Fruit fly (Drosophila melanogaster): Measurements from ENCODE around the gene Reph.

Reph gene

DNA sequence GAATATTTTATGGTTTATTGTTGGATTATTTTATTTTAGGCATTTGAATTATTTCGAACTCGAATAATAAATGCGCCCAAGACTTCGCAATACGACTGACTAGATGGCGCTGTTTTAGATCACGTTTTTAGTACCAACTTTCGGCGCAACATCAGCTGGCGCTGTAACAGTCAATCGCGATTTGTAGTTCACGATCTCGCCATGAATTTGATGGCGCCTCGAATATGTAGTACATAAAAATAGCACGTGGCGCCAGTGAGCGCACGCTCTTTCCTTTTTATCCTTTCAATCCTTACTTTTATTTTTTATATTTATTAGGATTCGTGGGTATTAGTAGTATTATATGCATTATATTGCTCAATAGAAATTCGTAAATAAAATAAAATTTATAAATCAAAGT lies 17.1 kb upstream of the Reph start (continued):
- peak; percentile 46 for TF ChIP-seq twi (tag; optimal IDR thresholded peaks at IDR 0.05)
- no peak; the same call in 1 of the 2 replicates for TF ChIP-seq CG43689 (GFP tag; IDR thresholded peaks at IDR 0.05)
- TF ChIP-seq CG17359 (tag; optimal IDR thresholded peaks at IDR 0.05) = peak; percentile 71
- TF ChIP-seq CG8089 (GFP tag; optimal IDR thresholded peaks at IDR 0.05) = peak; percentile 80
- peak; percentile 82 for TF ChIP-seq Mad (GFP tag; optimal IDR thresholded peaks at IDR 0.05)
- peak; percentile 50 for TF ChIP-seq disco-r (GFP tag; optimal IDR thresholded peaks at IDR 0.05)
- peak; percentile 86 for TF ChIP-seq CG10959 (GFP tag; IDR thresholded peaks at IDR 0.05)
- peak; percentile 59 for TF ChIP-seq mam (GFP tag; optimal IDR thresholded peaks at IDR 0.05)
- 0 out of 4 replicates have a peak, but pooled peaks have one; percentile 5 for TF ChIP-seq chinmo (GFP tag; IDR thresholded peaks at IDR 0.05; ENCODE audit: partially characterized antibody)
- peak; percentile 94 for TF ChIP-seq Rfx (GFP tag; IDR thresholded peaks at IDR 0.05)
- peak; percentile 55 for TF ChIP-seq org-1 (GFP tag; optimal IDR thresholded peaks at IDR 0.05)
- no peak for TF ChIP-seq TFAM (GFP tag; optimal IDR thresholded peaks at IDR 0.05)
- peak; percentile 94 for TF ChIP-seq CG11247 (GFP tag; IDR thresholded peaks at IDR 0.05)
- peak; percentile 27 for TF ChIP-seq CG11723 (GFP tag; optimal IDR thresholded peaks at IDR 0.05)
- no peak for TF ChIP-seq CG10565 (GFP tag; optimal IDR thresholded peaks at IDR 0.05)
- TF ChIP-seq CkIIα-i1 (GFP tag; IDR thresholded peaks at IDR 0.05) = no peak
- TF ChIP-seq CG9876 (GFP tag; optimal IDR thresholded peaks at IDR 0.05) = peak; percentile 79
- TF ChIP-seq maf-S (GFP tag; optimal IDR thresholded peaks at IDR 0.05) = peak; percentile 70
- no peak for TF ChIP-seq Ravus (GFP tag; IDR thresholded peaks at IDR 0.05)
- peak; percentile 71 for TF ChIP-seq sens-2 (GFP tag; IDR thresholded peaks at IDR 0.05)
- TF ChIP-seq CG18764 (GFP tag; optimal IDR thresholded peaks at IDR 0.05) = peak; percentile 51
- TF ChIP-seq p53 (GFP tag; optimal IDR thresholded peaks at IDR 0.05) = peak; percentile 22
- TF ChIP-seq HLH4C (GFP tag; IDR thresholded peaks at IDR 0.05; ENCODE audit: partially characterized antibody) = no peak
- peak; percentile 68 for TF ChIP-seq CHES-1-like (GFP tag; optimal IDR thresholded peaks at IDR 0.05)
- no peak for TF ChIP-seq CG10431 (GFP tag; optimal IDR thresholded peaks at IDR 0.05)
- TF ChIP-seq Elba2 (GFP tag; optimal IDR thresholded peaks at IDR 0.05) = peak; percentile 38
- 0 out of 3 replicates have a peak, but pooled peaks have one; percentile 19 for TF ChIP-seq C15 (GFP tag; IDR thresholded peaks at IDR 0.05)
- TF ChIP-seq CG10321 (GFP tag; IDR thresholded peaks at IDR 0.05) = 0 out of 2 replicates have a peak, but pooled peaks have one; percentile 17
- peak; percentile 69 for TF ChIP-seq CG2712 (tag; optimal IDR thresholded peaks at IDR 0.05)
- TF ChIP-seq CG6272 (GFP tag; IDR thresholded peaks at IDR 0.05) = peak; percentile 52
- TF ChIP-seq Hand (GFP tag; optimal IDR thresholded peaks at IDR 0.05) = no peak
- peak; percentile 53 for TF ChIP-seq HHEX (GFP tag; optimal IDR thresholded peaks at IDR 0.05)
- TF ChIP-seq HmgZ (tag; optimal IDR thresholded peaks at IDR 0.05) = peak; percentile 24
- TF ChIP-seq CG7357 (GFP tag; IDR thresholded peaks at IDR 0.05) = peak; percentile 19; the same call in 1 of the 3 replicates
- TF ChIP-seq chn (GFP tag; optimal IDR thresholded peaks at IDR 0.05) = peak; percentile 84
- peak; percentile 29 for TF ChIP-seq CG18599 (GFP tag; optimal IDR thresholded peaks at IDR 0.05)
- TF ChIP-seq nerfin-2 (GFP tag; IDR thresholded peaks at IDR 0.05; ENCODE audit: partially characterized antibody) = no peak
- peak; percentile 80 for TF ChIP-seq tgo (GFP tag; IDR thresholded peaks at IDR 0.05)
- peak; percentile 34 for TF ChIP-seq CG1792 (GFP tag; optimal IDR thresholded peaks at IDR 0.05)
- no peak for TF ChIP-seq CG1832 (GFP tag; optimal IDR thresholded peaks at IDR 0.05)
- TF ChIP-seq CG6175 (GFP tag; IDR thresholded peaks at IDR 0.05) = peak; percentile 54; the same call in 1 of the 3 replicates
- TF ChIP-seq Stat92E (GFP tag; optimal IDR thresholded peaks at IDR 0.05) = no peak
- peak; percentile 78 for TF ChIP-seq CG7839 (tag; optimal IDR thresholded peaks at IDR 0.05)
- peak; percentile 18 for TF ChIP-seq Dad (GFP tag; optimal IDR thresholded peaks at IDR 0.05)
- peak; percentile 90 for TF ChIP-seq otp (GFP tag; IDR thresholded peaks at IDR 0.05)
- TF ChIP-seq Myb (GFP tag; optimal IDR thresholded peaks at IDR 0.05) = peak; percentile 57
- peak in 1 of 2 experiments; percentile 40 for TF ChIP-seq insv (GFP tag; optimal IDR thresholded peaks at IDR 0.05)
- TF ChIP-seq lab (GFP tag; optimal IDR thresholded peaks at IDR 0.05) = peak; percentile 50
- peak; percentile 85 for TF ChIP-seq Rx (GFP tag; IDR thresholded peaks at IDR 0.05)
- TF ChIP-seq CG34376 (GFP tag; optimal IDR thresholded peaks at IDR 0.05) = no peak
- TF ChIP-seq gem (tag; optimal IDR thresholded peaks at IDR 0.05) = peak; percentile 72
